Fruit fly (Drosophila melanogaster) whole organism, prepupa: Measurements from ENCODE around the gene CG3355.

Experiments used
- Blimp-1 ChIP-seq: fragments of 200-800 bp; sonication (Bioruptor generic); optimal IDR thresholded peaks from 3 replicates; lab custom pipeline; 2017; ENCODE audit warnings: missing biosample characterization, missing genetic modification characterization, mild to moderate bottlenecking, moderate library complexity, missing genetic modification reagents
- CG11902 ChIP-seq: fragments of 200-800 bp; sonication (Bioruptor generic); optimal IDR thresholded peaks from 3 replicates; lab custom pipeline; 2016; ENCODE audit warnings: missing biosample characterization, missing genetic modification characterization
- CG6163 ChIP-seq: fragments of 200-800 bp; sonication (Bioruptor generic); IDR thresholded peaks from 3 replicates; pipeline ENCODE4 v1.3.6; 2022; ENCODE audit warnings: missing biosample characterization, missing genetic modification characterization
- CG6854 ChIP-seq: fragments of 200-800 bp; sonication (Bioruptor generic); optimal IDR thresholded peaks from 2 replicates; lab custom pipeline; 2017; ENCODE audit warnings: missing biosample characterization, mild to moderate bottlenecking, missing genetic modification characterization
- Eip78C ChIP-seq: fragments of 200-800 bp; sonication (Bioruptor generic); peaks from one replicate; lab custom pipeline; 2016; ENCODE audit warnings: missing biosample characterization, missing genetic modification characterization
- Smox ChIP-seq: fragments of 200-800 bp; sonication (Bioruptor generic); optimal IDR thresholded peaks from 3 replicates; lab custom pipeline; 2016; ENCODE audit warnings: missing biosample characterization, missing genetic modification characterization
- Sox15 ChIP-seq: fragments of 200-800 bp; sonication (Bioruptor generic); optimal IDR thresholded peaks from 3 replicates; lab custom pipeline; 2016; ENCODE audit warnings: missing biosample characterization, missing genetic modification characterization
- dsx ChIP-seq: fragments of 200-800 bp; optimal IDR thresholded peaks from 3 replicates; lab custom pipeline; 2019; ENCODE audit warnings: missing biosample characterization, mild to moderate bottlenecking, missing genetic modification characterization, moderate library complexity; ENCODE audit not compliant: poor library complexity, severe bottlenecking

DNA sequence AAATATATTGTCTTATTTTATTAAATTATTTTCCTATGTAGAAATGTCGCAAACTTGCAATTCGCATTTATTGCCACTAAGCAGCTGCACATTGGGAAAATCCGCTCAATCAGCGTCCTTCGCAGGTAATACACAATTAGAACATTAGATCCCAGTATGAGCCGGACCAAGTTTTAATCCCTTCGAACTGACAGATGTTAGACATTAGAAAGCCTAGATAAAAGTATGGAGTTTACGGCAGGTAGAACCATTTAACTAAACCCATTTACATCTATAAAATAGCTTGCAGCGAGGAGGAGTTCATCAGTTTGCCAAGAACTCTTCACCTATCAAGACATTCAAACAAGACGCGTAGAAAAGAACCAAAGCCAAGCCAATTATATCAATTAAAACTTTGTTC is 36.0 kb downstream of the CG3355 start, which contains the start of gene Elba3:
- TF ChIP-seq Eip78C (GFP tag; lab: Kevin White, UChicago) = no peak
- TF ChIP-seq Smox (GFP tag; lab: Kevin White, UChicago) = no peak
- TF ChIP-seq Sox15 (GFP tag; lab: Kevin White, UChicago) = no peak
- no peak for TF ChIP-seq CG11902
- no peak for TF ChIP-seq CG6163 (GFP tag; lab: Robert Waterston, UW)
- TF ChIP-seq Blimp-1 (GFP tag; lab: Kevin White, UChicago) = no peak
- no peak for TF ChIP-seq dsx (GFP tag; lab: Kevin White, UChicago)
- TF ChIP-seq CG6854 (GFP tag; lab: Kevin White, UChicago) = no peak
